Fruit fly (Drosophila melanogaster) whole organism, embryonic: ENCODE measurements around the gene cav.

Experiments used
- CG10543 ChIP-seq: fragments of 200-800 bp; sonication (Bioruptor generic); optimal IDR thresholded peaks from 3 replicates; lab custom pipeline; 2017; ENCODE audit warnings: missing biosample characterization, mild to moderate bottlenecking, missing genetic modification characterization, moderate library complexity
- CG11504 ChIP-seq: fragments of 200-800 bp; sonication (Bioruptor generic); optimal IDR thresholded peaks from 3 replicates; lab custom pipeline; 2019; ENCODE audit warnings: missing biosample characterization, mild to moderate bottlenecking, missing genetic modification characterization, moderate library complexity
- CG11695 ChIP-seq: fragments of 200-800 bp; sonication (Bioruptor generic); IDR thresholded peaks from 3 replicates; pipeline ENCODE4 v1.3.6; 2022; ENCODE audit warnings: missing biosample characterization, missing genetic modification characterization
- CG12155 ChIP-seq: fragments of 200-800 bp; sonication (Bioruptor generic); optimal IDR thresholded peaks from 3 replicates; lab custom pipeline; 2016; ENCODE audit warnings: missing biosample characterization, missing genetic modification characterization
- CG1233 ChIP-seq: fragments of 200-800 bp; sonication (Bioruptor generic); optimal IDR thresholded peaks from 4 replicates; lab custom pipeline; 2018; ENCODE audit warnings: missing biosample characterization, mild to moderate bottlenecking, missing genetic modification characterization
- CG15011 ChIP-seq: fragments of 200-800 bp; sonication (Bioruptor generic); optimal IDR thresholded peaks from 3 replicates; lab custom pipeline; 2018; ENCODE audit warnings: missing biosample characterization, mild to moderate bottlenecking, missing genetic modification characterization
- CG17328 ChIP-seq: fragments of 200-800 bp; sonication (Bioruptor generic); IDR thresholded peaks from 2 replicates; pipeline ENCODE4 v1.3.6; 2022; ENCODE audit warnings: missing biosample characterization, missing genetic modification characterization
- CG18599 ChIP-seq: fragments of 200-800 bp; sonication (Bioruptor generic); optimal IDR thresholded peaks from 3 replicates; lab custom pipeline; 2017; ENCODE audit warnings: missing biosample characterization, missing genetic modification characterization, mild to moderate bottlenecking, moderate library complexity, missing genetic modification reagents
- CG2116 ChIP-seq: fragments of 200-800 bp; sonication (Bioruptor generic); optimal IDR thresholded peaks from 3 replicates; lab custom pipeline; 2018; ENCODE audit warnings: missing biosample characterization, mild to moderate bottlenecking, missing genetic modification characterization
- CG2712 ChIP-seq: fragments of 200-800 bp; optimal IDR thresholded peaks from 3 replicates; lab custom pipeline; 2019; ENCODE audit warnings: missing biosample characterization, mild to moderate bottlenecking, missing genetic modification characterization, moderate library complexity
- CG33213 ChIP-seq: fragments of 200-800 bp; sonication (Bioruptor generic); optimal IDR thresholded peaks from 3 replicates; lab custom pipeline; 2016; ENCODE audit warnings: missing biosample characterization, missing genetic modification characterization
- CG6854 ChIP-seq: fragments of 200-800 bp; sonication (Bioruptor generic); optimal IDR thresholded peaks from 3 replicates; lab custom pipeline; 2017; ENCODE audit warnings: missing biosample characterization, mild to moderate bottlenecking, missing genetic modification characterization
- CG7271 ChIP-seq: fragments of 200-800 bp; sonication (Bioruptor generic); optimal IDR thresholded peaks from 2 replicates; lab custom pipeline; 2018; ENCODE audit warnings: missing biosample characterization, mild to moderate bottlenecking, missing genetic modification characterization, moderate library complexity
- CG7987 ChIP-seq: fragments of 200-800 bp; sonication (Bioruptor generic); optimal IDR thresholded peaks from 2 replicates; lab custom pipeline; 2018; ENCODE audit warnings: missing biosample characterization, mild to moderate bottlenecking, missing genetic modification characterization, moderate library complexity
- CG8478 ChIP-seq: fragments of >200 bp; optimal IDR thresholded peaks from 2 replicates; lab custom pipeline; 2018
- CG9727 ChIP-seq: fragments of 200-800 bp; sonication (Bioruptor generic); optimal IDR thresholded peaks from 3 replicates; lab custom pipeline; 2017; ENCODE audit warnings: missing biosample characterization, mild to moderate bottlenecking, missing genetic modification characterization
- CG9817 ChIP-seq: fragments of 200-800 bp; sonication (Bioruptor generic); optimal IDR thresholded peaks from 2 replicates; lab custom pipeline; 2018; ENCODE audit warnings: missing biosample characterization, mild to moderate bottlenecking, missing genetic modification characterization, moderate library complexity
- D19A ChIP-seq: fragments of 200-800 bp; optimal IDR thresholded peaks from 3 replicates; lab custom pipeline; 2019; ENCODE audit warnings: missing biosample characterization, mild to moderate bottlenecking, missing genetic modification characterization, moderate library complexity
- Dbx ChIP-seq: fragments of 200-800 bp; sonication (Bioruptor generic); IDR thresholded peaks from 3 replicates; pipeline ENCODE4 v1.3.6; 2022; ENCODE audit warnings: missing biosample characterization, missing genetic modification characterization
- Elba2 ChIP-seq: fragments of 200-800 bp; sonication (Bioruptor generic); optimal IDR thresholded peaks from 3 replicates; lab custom pipeline; 2016; ENCODE audit warnings: missing biosample characterization, missing genetic modification characterization
- Fer1 ChIP-seq: fragments of 200-800 bp; sonication (Bioruptor generic); optimal IDR thresholded peaks from 2 replicates; lab custom pipeline; 2017; ENCODE audit warnings: missing biosample characterization, mild to moderate bottlenecking, missing genetic modification characterization
- HLHmδ ChIP-seq: fragments of 200-800 bp; sonication (Bioruptor generic); optimal IDR thresholded peaks from 2 replicates; lab custom pipeline; 2018; ENCODE audit warnings: missing biosample characterization, mild to moderate bottlenecking, missing genetic modification characterization, moderate library complexity
- Hsf ChIP-seq: fragments of 200-800 bp; sonication (Bioruptor generic); optimal IDR thresholded peaks from 3 replicates; lab custom pipeline; 2016; ENCODE audit warnings: missing biosample characterization, missing genetic modification characterization
- Jarid2 ChIP-seq: fragments of 200-800 bp; sonication (Bioruptor generic); optimal IDR thresholded peaks from 3 replicates; lab custom pipeline; 2017; ENCODE audit warnings: mild to moderate bottlenecking, missing biosample characterization, missing genetic modification reagents, missing genetic modification characterization
- NfI ChIP-seq: fragments of 200-800 bp; sonication (Bioruptor generic); optimal IDR thresholded peaks from 3 replicates; lab custom pipeline; 2018; ENCODE audit warnings: missing biosample characterization, mild to moderate bottlenecking, missing genetic modification characterization, moderate library complexity
- Poxn ChIP-seq: fragments of 200-800 bp; sonication (Bioruptor generic); IDR thresholded peaks from 2 replicates; pipeline ENCODE4 v1.3.6; 2022; ENCODE audit warnings: missing biosample characterization, missing genetic modification characterization
- Ptx1 ChIP-seq: fragments of 200-800 bp; sonication (Bioruptor generic); IDR thresholded peaks from 2 replicates; pipeline ENCODE4 v1.3.6; 2022; ENCODE audit warnings: missing biosample characterization, missing genetic modification characterization
- Sin3A ChIP-seq: fragments of >200 bp; optimal IDR thresholded peaks from 2 replicates; lab custom pipeline; 2018
- Xrp1 ChIP-seq: fragments of 200-800 bp; sonication (Bioruptor generic); IDR thresholded peaks from 2 replicates; pipeline ENCODE4 v1.3.6; 2022; ENCODE audit warnings: missing biosample characterization, missing genetic modification characterization
- bab2 ChIP-seq: fragments of 200-800 bp; sonication (Bioruptor generic); optimal IDR thresholded peaks from 2 replicates; lab custom pipeline; 2016; ENCODE audit warnings: missing biosample characterization, missing genetic modification characterization
- cg ChIP-seq: fragments of 200-800 bp; sonication (Bioruptor generic); optimal IDR thresholded peaks from 3 replicates; lab custom pipeline; 2019; ENCODE audit warnings: missing biosample characterization, mild to moderate bottlenecking, missing genetic modification characterization, moderate library complexity
- chm ChIP-seq: fragments of 200-800 bp; sonication (Bioruptor generic); IDR thresholded peaks from 2 replicates; pipeline ENCODE4 v1.3.6; 2022; ENCODE audit warnings: missing biosample characterization, missing genetic modification characterization
- danr ChIP-seq: fragments of 200-800 bp; sonication (Bioruptor generic); IDR thresholded peaks from 2 replicates; pipeline ENCODE4 v1.3.6; 2022; ENCODE audit warnings: missing biosample characterization, missing genetic modification characterization
- dmrt11E ChIP-seq: fragments of 200-800 bp; sonication (Bioruptor generic); optimal IDR thresholded peaks from 3 replicates; lab custom pipeline; 2018; ENCODE audit warnings: missing biosample characterization, mild to moderate bottlenecking, missing genetic modification characterization, moderate library complexity
- esg ChIP-seq: fragments of 200-800 bp; sonication (Bioruptor generic); conservative IDR thresholded peaks from 2 replicates; pipeline ENCODE4 v1.3.6; 2022; ENCODE audit warnings: missing biosample characterization, missing genetic modification characterization
- fd3F ChIP-seq: fragments of 200-800 bp; sonication (Bioruptor generic); optimal IDR thresholded peaks from 2 replicates; lab custom pipeline; 2018; ENCODE audit warnings: missing biosample characterization, mild to moderate bottlenecking, missing genetic modification characterization, moderate library complexity
- gro ChIP-seq: fragments of 200-800 bp; sonication (Bioruptor generic); optimal IDR thresholded peaks from 2 replicates; lab custom pipeline; 2016; ENCODE audit warnings: missing biosample characterization, missing genetic modification characterization
- ind ChIP-seq: fragments of 200-800 bp; sonication (Bioruptor generic); optimal IDR thresholded peaks from 3 replicates; lab custom pipeline; 2016; ENCODE audit warnings: missing biosample characterization, missing genetic modification characterization
- kah ChIP-seq: fragments of 200-800 bp; sonication (Bioruptor generic); optimal IDR thresholded peaks from 2 replicates; lab custom pipeline; 2018; ENCODE audit warnings: missing biosample characterization, mild to moderate bottlenecking, missing genetic modification characterization
- ken ChIP-seq: fragments of 200-800 bp; sonication (Bioruptor generic); IDR thresholded peaks from 3 replicates; pipeline ENCODE4 v1.3.6; 2022; ENCODE audit warnings: missing biosample characterization, missing genetic modification characterization
- lola ChIP-seq, 3 experiments: fragments of >200 bp in 2 of 3; fragments of 200-800 bp in 1 of 3; sonication (Bioruptor generic) in 1 of 3; optimal IDR thresholded peaks; 2 replicates each; lab custom pipeline; 2017 to 2019; ENCODE audit warnings: missing biosample characterization in 3 of 3, missing genetic modification characterization in 3 of 3, mild to moderate bottlenecking in 1 of 3, moderate library complexity in 1 of 3
- nerfin-1 ChIP-seq: fragments of 200-800 bp; sonication (Bioruptor generic); optimal IDR thresholded peaks from 3 replicates; lab custom pipeline; 2019; ENCODE audit warnings: missing biosample characterization, mild to moderate bottlenecking, missing genetic modification characterization, moderate library complexity
- odd ChIP-seq: fragments of 200-800 bp; sonication (Bioruptor generic); optimal IDR thresholded peaks from 2 replicates; lab custom pipeline; 2017; ENCODE audit warnings: missing biosample characterization, mild to moderate bottlenecking, missing genetic modification characterization
- org-1 ChIP-seq: fragments of 200-800 bp; sonication (Bioruptor generic); optimal IDR thresholded peaks from 2 replicates; lab custom pipeline; 2017; ENCODE audit warnings: missing biosample characterization, missing genetic modification characterization
- sens-2 ChIP-seq: fragments of 200-800 bp; sonication (Bioruptor generic); IDR thresholded peaks from 2 replicates; pipeline ENCODE4 v1.3.6; 2022; ENCODE audit warnings: missing biosample characterization, missing genetic modification characterization
- sqz ChIP-seq: fragments of 200-800 bp; sonication (Bioruptor generic); optimal IDR thresholded peaks from 3 replicates; lab custom pipeline; 2018; ENCODE audit warnings: missing biosample characterization, mild to moderate bottlenecking, missing genetic modification characterization
- tap ChIP-seq: fragments of 200-800 bp; optimal IDR thresholded peaks from 3 replicates; lab custom pipeline; 2019; ENCODE audit warnings: missing biosample characterization, mild to moderate bottlenecking, missing genetic modification characterization, moderate library complexity
- yki ChIP-seq: fragments of >200 bp; optimal IDR thresholded peaks from 3 replicates; lab custom pipeline; 2018
- zen2 ChIP-seq: fragments of 200-800 bp; sonication (Bioruptor generic); IDR thresholded peaks from 3 replicates; pipeline ENCODE4 v1.3.6; 2022; ENCODE audit warnings: missing biosample characterization, missing genetic modification characterization; ENCODE audit not compliant: partially characterized antibody
- zfh2 ChIP-seq: fragments of 200-800 bp; sonication (Bioruptor generic); optimal IDR thresholded peaks from 2 replicates; lab custom pipeline; 2016; ENCODE audit warnings: missing biosample characterization, missing genetic modification characterization

Gene cav

DNA sequence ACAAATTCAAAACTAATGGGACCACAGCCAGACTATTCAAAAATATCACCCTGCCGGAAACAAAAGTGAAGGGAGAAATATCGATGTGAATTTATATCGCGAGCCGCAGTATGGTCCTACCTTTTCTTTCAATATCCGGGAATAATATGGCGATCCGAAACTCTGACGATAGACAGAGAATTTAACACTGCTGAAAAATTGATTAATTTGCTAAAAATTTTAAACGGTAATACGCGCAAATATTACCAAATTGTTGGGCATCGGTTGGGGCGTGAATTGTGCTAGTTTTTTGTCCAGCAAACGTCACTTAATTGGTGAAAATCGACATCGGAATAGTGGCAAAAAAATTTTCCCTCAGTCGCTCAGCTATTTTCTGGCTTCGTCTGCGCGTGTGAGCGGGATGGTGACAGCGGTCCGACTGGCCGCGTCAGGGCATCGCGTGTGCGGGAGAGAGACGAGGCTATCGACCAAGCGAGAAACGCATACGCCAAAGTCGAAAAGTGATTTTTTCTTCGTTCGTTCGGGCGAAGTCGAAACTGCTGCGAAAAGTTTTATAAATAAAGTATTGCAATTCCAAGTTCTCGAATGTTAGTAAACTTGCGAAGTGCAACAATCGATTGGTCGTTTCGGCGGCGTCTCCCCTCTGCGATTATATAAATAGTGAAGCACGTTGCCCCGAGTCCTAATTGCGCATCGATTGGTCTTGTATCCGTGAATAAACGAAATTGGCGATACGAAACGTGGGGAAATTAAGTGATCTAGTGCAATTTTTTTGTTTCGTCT lies 9.7 kb downstream of the cav start, which contains the start of gene mask (continued):
- TF ChIP-seq CG1233 (GFP tag; lab: Kevin White, UChicago) (peak; percentile 86), CG15011 (GFP tag; lab: Kevin White, UChicago) (peak; percentile 70), Xrp1 (GFP tag; lab: Robert Waterston, UW) (no peak), CG18599 (GFP tag; lab: Kevin White, UChicago) (peak; percentile 83), CG6854 (GFP tag; lab: Kevin White, UChicago) (peak; percentile 74), zen2 (GFP tag; lab: Robert Waterston, UW) (no peak), HLHmδ (GFP tag; lab: Kevin White, UChicago) (peak; percentile 91), NfI (peak; percentile 93), ind (peak; percentile 65), org-1 (GFP tag; lab: Kevin White, UChicago) (peak; percentile 59), Dbx (GFP tag; lab: Robert Waterston, UW) (peak; percentile 81), Ptx1 (GFP tag; lab: Robert Waterston, UW) (peak; percentile 70), Hsf (peak; percentile 84), dmrt11E (peak; percentile 59), fd3F (GFP tag; lab: Kevin White, UChicago) (peak; percentile 75), cg (GFP tag; lab: Kevin White, UChicago) (peak; percentile 52), CG17328 (GFP tag; lab: Robert Waterston, UW) (peak; percentile 79), ken (peak; percentile 82), Elba2 (GFP tag; lab: Kevin White, UChicago) (no peak), CG12155 (GFP tag; lab: Kevin White, UChicago) (peak; percentile 31), CG33213 (GFP tag; lab: Kevin White, UChicago) (peak; percentile 84), sens-2 (GFP tag; lab: Robert Waterston, UW) (peak; percentile 86), lola (GFP tag; optimal IDR thresholded peaks at IDR 0.05; lab: Kevin White, UChicago) (peak in 1 of 3 experiments; percentile 5), zfh2 (GFP tag; lab: Kevin White, UChicago) (peak; percentile 81), gro (peak; percentile 76), CG8478 (lab: Kevin White, UChicago) (peak; percentile 37), esg (GFP tag; lab: Robert Waterston, UW) (no peak), D19A (tag; lab: Kevin White, UChicago) (peak; percentile 4), CG11504 (tag; lab: Kevin White, UChicago) (no peak), CG2116 (GFP tag; lab: Kevin White, UChicago) (peak; percentile 78), CG11695 (0 out of 3 replicates have a peak, but pooled peaks have one; percentile 24), Fer1 (GFP tag; lab: Kevin White, UChicago) (peak; percentile 72), danr (GFP tag; lab: Robert Waterston, UW) (peak; percentile 16; the same call in 1 of the 2 replicates), yki (lab: Kevin White, UChicago) (no peak), CG9727 (peak; percentile 92), CG7271 (peak; percentile 82), nerfin-1 (tag; lab: Kevin White, UChicago) (peak; percentile 47), odd (GFP tag; lab: Kevin White, UChicago) (peak; percentile 73), Poxn (no peak), Sin3A (lab: Kevin White, UChicago) (peak; percentile 43), CG2712 (tag; lab: Kevin White, UChicago) (peak; percentile 52), bab2 (GFP tag; lab: Kevin White, UChicago) (peak; percentile 50), kah (GFP tag; lab: Kevin White, UChicago) (peak; percentile 67), Jarid2 (GFP tag; lab: Kevin White, UChicago) (peak; percentile 51), CG10543 (peak; percentile 92), sqz (GFP tag; lab: Kevin White, UChicago) (peak; percentile 78), tap (no peak), CG9817 (tag; lab: Kevin White, UChicago) (peak; percentile 81), chm (peak; percentile 92), CG7987 (peak; percentile 93)
